Worm (Caenorhabditis elegans) whole organism, midembryonic: ENCODE results near the gene sri-65.

Source experiments
- T22C8.4 ChIP-seq: fragments of 200-800 bp; sonication (Bioruptor generic); IDR thresholded peaks from 2 replicates; pipeline ENCODE4 v1.3.6; 2022; ENCODE audit warnings: missing genetic modification characterization, missing compliant biosample characterization
- cog-1 ChIP-seq: sonication (generic microtip); optimal IDR thresholded peaks from 2 replicates; lab custom pipeline; 2016; ENCODE audit warnings: missing genetic modification characterization, missing compliant biosample characterization
- flt-1 ChIP-seq: fragments of 200-800 bp; sonication (Bioruptor generic); IDR thresholded peaks from 2 replicates; pipeline ENCODE4 v1.3.6; 2022; ENCODE audit warnings: missing genetic modification characterization, missing compliant biosample characterization
- klf-2 ChIP-seq: fragments of 200-800 bp; sonication (Bioruptor generic); conservative IDR thresholded peaks from 2 replicates; pipeline ENCODE4 v1.3.6; 2022; ENCODE audit warnings: missing genetic modification reagents, missing genetic modification characterization, missing compliant biosample characterization
- ref-1 ChIP-seq: fragments of 200-800 bp; sonication (Bioruptor generic); conservative IDR thresholded peaks from 2 replicates; pipeline ENCODE4 v1.3.6; 2022; ENCODE audit warnings: missing genetic modification reagents, missing genetic modification characterization, missing compliant biosample characterization
- tab-1 ChIP-seq: fragments of 200-800 bp; sonication (Bioruptor generic); IDR thresholded peaks from 2 replicates; pipeline ENCODE4 v1.3.6; 2022; ENCODE audit warnings: missing genetic modification characterization, missing compliant biosample characterization
- ztf-29 ChIP-seq: fragments of 200-800 bp; sonication (Bioruptor generic); IDR thresholded peaks from 2 replicates; pipeline ENCODE4 v1.3.6; 2022; ENCODE audit warnings: missing genetic modification reagents, missing genetic modification characterization, missing compliant biosample characterization

DNA sequence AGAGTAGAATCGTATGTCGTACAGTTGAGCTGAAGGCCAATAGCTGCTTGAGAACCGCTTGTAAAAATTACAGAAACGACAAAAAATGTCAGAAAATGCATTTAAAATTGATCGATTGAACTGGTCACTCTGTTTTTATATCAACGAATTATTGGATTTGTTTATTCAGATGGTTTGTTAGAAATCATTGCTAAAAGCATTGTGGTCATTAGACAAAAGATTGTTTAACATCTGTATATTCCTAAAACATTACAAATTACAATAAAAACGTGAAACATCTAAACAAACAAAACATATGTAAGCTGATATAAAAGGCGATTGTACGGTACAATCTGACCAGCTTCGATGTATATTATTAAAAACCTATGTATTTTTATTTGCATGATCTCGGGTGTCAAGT is 47.3 kb upstream of the sri-65 start, which contains the start of the genes F26D2.13 and F26D2.14:
- no peak for TF ChIP-seq cog-1 (tag; lab: Kevin White, UChicago)
- TF ChIP-seq ref-1 (GFP tag; lab: Robert Waterston, UW): no peak
- TF ChIP-seq tab-1: no peak
- no peak for TF ChIP-seq ztf-29
- no peak for TF ChIP-seq T22C8.4 (GFP tag; lab: Robert Waterston, UW)
- TF ChIP-seq flt-1 (GFP tag; lab: Robert Waterston, UW): no peak
- TF ChIP-seq klf-2: no peak
